Worm (Caenorhabditis elegans) whole organism, late embryonic: ENCODE measurements around the gene K05F1.1.
A peak's percentile ranks its signal among the peaks of the same experiment; 100 is the strongest.

Source experiments
- C08G9.2 ChIP-seq: sonication (generic microtip); optimal IDR thresholded peaks from 2 replicates; lab custom pipeline; 2016; ENCODE audit warnings: mild to moderate bottlenecking, missing genetic modification characterization, moderate library complexity, missing compliant biosample characterization
- F13H6.1 ChIP-seq: sonication (generic microtip); optimal IDR thresholded peaks from 2 replicates; lab custom pipeline; 2016; ENCODE audit warnings: missing genetic modification characterization, missing compliant biosample characterization
- K02D7.2 ChIP-seq: sonication (generic microtip); optimal IDR thresholded peaks from 2 replicates; lab custom pipeline; 2017; ENCODE audit warnings: mild to moderate bottlenecking, missing genetic modification characterization, missing compliant biosample characterization
- K09A11.1 ChIP-seq: sonication (generic microtip); optimal IDR thresholded peaks from 2 replicates; lab custom pipeline; 2017; ENCODE audit warnings: antibody characterized with exemption, mild to moderate bottlenecking, missing genetic modification characterization, missing compliant biosample characterization; ENCODE audit not compliant: insufficient read depth
- T23F11.4 ChIP-seq: fragments of 200-800 bp; sonication (Bioruptor generic); optimal IDR thresholded peaks from 2 replicates; lab custom pipeline; 2018; ENCODE audit warnings: mild to moderate bottlenecking, missing genetic modification characterization, missing compliant biosample characterization
- Y22D7AL.16 ChIP-seq: sonication (generic microtip); optimal IDR thresholded peaks from 2 replicates; lab custom pipeline; 2016; ENCODE audit warnings: missing genetic modification characterization, missing compliant biosample characterization
- ama-1 ChIP-seq: fragments of 150-350 bp; optimal IDR thresholded peaks from 2 replicates; lab custom pipeline; 2014
- ceh-14 ChIP-seq: sonication (generic microtip); optimal IDR thresholded peaks from 2 replicates; lab custom pipeline; 2016; ENCODE audit warnings: missing genotype, missing genetic modification characterization, missing compliant biosample characterization
- ceh-2 ChIP-seq: sonication (generic microtip); optimal IDR thresholded peaks from 2 replicates; lab custom pipeline; 2016; ENCODE audit warnings: missing genotype, missing genetic modification characterization, missing compliant biosample characterization
- ceh-24 ChIP-seq: sonication (generic microtip); optimal IDR thresholded peaks from 2 replicates; lab custom pipeline; 2016; ENCODE audit warnings: mild to moderate bottlenecking, missing genetic modification characterization, missing compliant biosample characterization
- ceh-30 ChIP-seq: fragments of 150-350 bp; optimal IDR thresholded peaks from 2 replicates; lab custom pipeline; 2014; ENCODE audit warnings: missing biosample characterization, missing genetic modification characterization
- ceh-31 ChIP-seq: sonication (generic microtip); optimal IDR thresholded peaks from 2 replicates; lab custom pipeline; 2016; ENCODE audit warnings: missing genetic modification characterization, missing compliant biosample characterization
- ceh-34 ChIP-seq: sonication (generic microtip); optimal IDR thresholded peaks from 2 replicates; lab custom pipeline; 2016; ENCODE audit warnings: mild to moderate bottlenecking, missing genetic modification characterization, missing compliant biosample characterization
- ceh-45 ChIP-seq: fragments of 200-800 bp; sonication (Bioruptor generic); IDR thresholded peaks from 2 replicates; pipeline ENCODE4 v1.3.6; 2022; ENCODE audit warnings: missing genetic modification reagents, missing genetic modification characterization, missing compliant biosample characterization
- ceh-48 ChIP-seq: sonication (generic microtip); optimal IDR thresholded peaks from 2 replicates; lab custom pipeline; 2016; ENCODE audit warnings: missing genetic modification characterization, inconsistent platforms, missing compliant biosample characterization
- ceh-6 ChIP-seq: fragments of 200-800 bp; sonication (Bioruptor generic); optimal IDR thresholded peaks from 2 replicates; lab custom pipeline; 2018; ENCODE audit warnings: mild to moderate bottlenecking, missing genetic modification characterization, missing compliant biosample characterization
- dmd-4 ChIP-seq: sonication (generic microtip); optimal IDR thresholded peaks from 2 replicates; lab custom pipeline; 2016; ENCODE audit warnings: borderline replicate concordance, missing genetic modification characterization, missing compliant biosample characterization
- elt-2 ChIP-seq: sonication (generic microtip); optimal IDR thresholded peaks from 2 replicates; lab custom pipeline; 2016; ENCODE audit warnings: missing genetic modification reagents, missing genetic modification characterization, missing compliant biosample characterization
- elt-4 ChIP-seq: sonication (generic microtip); optimal IDR thresholded peaks from 2 replicates; lab custom pipeline; 2016; ENCODE audit warnings: missing genetic modification characterization, missing compliant biosample characterization
- eyg-1 ChIP-seq: sonication (generic microtip); optimal IDR thresholded peaks from 2 replicates; lab custom pipeline; 2016; ENCODE audit warnings: missing genotype, missing genetic modification characterization, missing compliant biosample characterization
- fax-1 ChIP-seq: sonication (generic microtip); optimal IDR thresholded peaks from 2 replicates; lab custom pipeline; 2016; ENCODE audit warnings: missing genotype, missing genetic modification characterization, missing compliant biosample characterization
- fkh-6 ChIP-seq: sonication (generic microtip); optimal IDR thresholded peaks from 2 replicates; lab custom pipeline; 2016; ENCODE audit warnings: missing genetic modification characterization, missing compliant biosample characterization
- hlh-30 ChIP-seq: sonication (generic microtip); optimal IDR thresholded peaks from 2 replicates; lab custom pipeline; 2017; ENCODE audit warnings: antibody characterized with exemption, missing genetic modification characterization, missing compliant biosample characterization; ENCODE audit not compliant: insufficient read depth
- mec-3 ChIP-seq: sonication (generic microtip); optimal IDR thresholded peaks from 2 replicates; lab custom pipeline; 2016; ENCODE audit warnings: borderline replicate concordance, missing genetic modification characterization, missing compliant biosample characterization
- nfya-1 ChIP-seq: sonication (generic microtip); optimal IDR thresholded peaks from 2 replicates; lab custom pipeline; 2017; ENCODE audit warnings: missing genetic modification characterization, mild to moderate bottlenecking, missing compliant biosample characterization, antibody characterized with exemption, moderate library complexity
- nhr-232 ChIP-seq: sonication (generic microtip); optimal IDR thresholded peaks from 2 replicates; lab custom pipeline; 2016; ENCODE audit warnings: missing genetic modification characterization, missing compliant biosample characterization
- odd-2 ChIP-seq: sonication (generic microtip); optimal IDR thresholded peaks from 2 replicates; lab custom pipeline; 2017; ENCODE audit warnings: antibody characterized with exemption, mild to moderate bottlenecking, missing genetic modification characterization, missing compliant biosample characterization
- pag-3 ChIP-seq: sonication (generic microtip); optimal IDR thresholded peaks from 2 replicates; lab custom pipeline; 2016; ENCODE audit warnings: missing compliant biosample characterization, missing genetic modification characterization, borderline replicate concordance
- pat-9 ChIP-seq: fragments of 200-800 bp; sonication (Bioruptor generic); optimal IDR thresholded peaks from 2 replicates; lab custom pipeline; 2018; ENCODE audit warnings: mild to moderate bottlenecking, missing genetic modification characterization, moderate library complexity, missing compliant biosample characterization
- pha-2 ChIP-seq: sonication (generic microtip); optimal IDR thresholded peaks from 2 replicates; lab custom pipeline; 2017; ENCODE audit warnings: mild to moderate bottlenecking, missing genetic modification characterization, missing compliant biosample characterization
- pqm-1 ChIP-seq: sonication (generic microtip); optimal IDR thresholded peaks from 2 replicates; lab custom pipeline; 2016; ENCODE audit warnings: missing genetic modification characterization, missing compliant biosample characterization
- pros-1 ChIP-seq: fragments of 150-350 bp; optimal IDR thresholded peaks from 2 replicates; lab custom pipeline; 2014; ENCODE audit warnings: missing biosample characterization, missing genetic modification reagents, missing genetic modification characterization
- ref-2 ChIP-seq: sonication (generic microtip); optimal IDR thresholded peaks from 2 replicates; lab custom pipeline; 2016; ENCODE audit warnings: missing genetic modification characterization, missing compliant biosample characterization
- rnt-1 ChIP-seq: sonication (generic microtip); optimal IDR thresholded peaks from 2 replicates; lab custom pipeline; 2016; ENCODE audit warnings: missing genetic modification characterization, missing compliant biosample characterization
- tbx-7 ChIP-seq: sonication (generic microtip); optimal IDR thresholded peaks from 2 replicates; lab custom pipeline; 2016; ENCODE audit warnings: missing genotype, missing genetic modification characterization, missing compliant biosample characterization
- unc-3 ChIP-seq, 2 experiments: fragments of 200-800 bp in 1 of 2; sonication (Bioruptor generic) in 1 of 2; sonication (generic microtip) in 1 of 2; conservative IDR thresholded peaks in 1 of 2; optimal IDR thresholded peaks in 1 of 2; 2 replicates each; pipeline versions ENCODE4 v1.3.6 to Lab custom; 2016 to 2022; ENCODE audit warnings: missing compliant biosample characterization in 2 of 2, missing genetic modification characterization in 2 of 2, missing genetic modification reagents in 1 of 2
- unc-55 ChIP-seq: sonication (generic microtip); optimal IDR thresholded peaks from 2 replicates; lab custom pipeline; 2017; ENCODE audit warnings: missing biosample characterization, missing genetic modification reagents, missing genetic modification characterization
- ztf-16 ChIP-seq: sonication (generic microtip); optimal IDR thresholded peaks from 2 replicates; lab custom pipeline; 2017; ENCODE audit warnings: missing genetic modification characterization, missing compliant biosample characterization

Gene K05F1.1

ce11 chrII:5844694-5845129 lies 43.5 kb downstream of the K05F1.1 start (continued):
- peak; percentile 86 for TF ChIP-seq rnt-1
- peak; percentile 70 for TF ChIP-seq pag-3 (tag; lab: Kevin White, UChicago)
- TF ChIP-seq unc-55 (GFP tag; lab: Kevin White, UChicago) = peak; percentile 79
- TF ChIP-seq pqm-1 = peak; percentile 95
- TF ChIP-seq ceh-30 (tag; lab: Kevin White, UChicago) = peak; percentile 79
- peak; percentile 99 for TF ChIP-seq elt-2
- peak; percentile 53 for TF ChIP-seq ceh-6 (GFP tag; lab: Kevin White, UChicago)
- TF ChIP-seq ztf-16 (tag; lab: Kevin White, UChicago) = peak; percentile 83
- peak; percentile 95 for TF ChIP-seq ceh-31 (tag; lab: Kevin White, UChicago)
- no peak for TF ChIP-seq elt-4 (tag; lab: Kevin White, UChicago)
- peak; percentile 92 for TF ChIP-seq nfya-1
- peak; percentile 87 for TF ChIP-seq T23F11.4
- peak; percentile 87 for TF ChIP-seq pros-1 (tag; lab: Kevin White, UChicago)
- peak; percentile 46 for TF ChIP-seq nhr-232 (tag; lab: Kevin White, UChicago)
- peak; percentile 100 for TF ChIP-seq ama-1
- peak; percentile 59 for TF ChIP-seq mec-3
- peak; percentile 60 for TF ChIP-seq hlh-30 (tag; lab: Kevin White, UChicago)

ce11 chrII:5845441-5845840 lies 44.3 kb downstream of the K05F1.1 start, which contains the start of the genes ZK1248.17 and H41C03.3:
ZK1248.17 (minus strand) TSS chrII:5845541.
H41C03.3 (plus strand) TSS chrII:5845777.
- TF ChIP-seq fax-1 (no peak), pag-3 (tag; lab: Kevin White, UChicago) (no peak), F13H6.1 (tag; lab: Kevin White, UChicago) (no peak), Y22D7AL.16 (tag; lab: Kevin White, UChicago) (no peak), ref-2 (tag; lab: Kevin White, UChicago) (no peak), pha-2 (no peak), ceh-34 (tag; lab: Kevin White, UChicago) (no peak)

ce11 chrII:5846181-5846580 lies 45.0 kb downstream of the K05F1.1 start:
- TF ChIP-seq C08G9.2 (tag; lab: Kevin White, UChicago) (no peak), elt-2 (peak; percentile 58), ceh-2 (tag; lab: Kevin White, UChicago) (no peak)

- TF ChIP-seq K02D7.2 (tag; lab: Kevin White, UChicago) = no peak
- TF ChIP-seq odd-2 (tag; lab: Kevin White, UChicago) = no peak
- no peak for TF ChIP-seq pat-9
- TF ChIP-seq pag-3 (tag; lab: Kevin White, UChicago) = no peak
- TF ChIP-seq ceh-45 (GFP tag; lab: Robert Waterston, UW) = no peak
- TF ChIP-seq unc-3 (GFP tag; conservative IDR thresholded peaks at IDR 0.05; lab: Robert Waterston, UW) = no peak
- TF ChIP-seq unc-3 (tag; optimal IDR thresholded peaks at IDR 0.05; lab: Kevin White, UChicago) = no peak
- TF ChIP-seq ceh-2 (tag; lab: Kevin White, UChicago) = no peak
These were observed 50.8 kb downstream of the K05F1.1 start, which contains the start of gene H41C03.2 for ce11 chrII:5852007-5852406. H41C03.2 (minus strand) TSS chrII:5852107.

ce11 chrII:5853261-5853660 lies 52.1 kb downstream of the K05F1.1 start:
- TF ChIP-seq ceh-48 (tag; lab: Kevin White, UChicago) = no peak
- no peak for TF ChIP-seq F13H6.1 (tag; lab: Kevin White, UChicago)
- no peak for TF ChIP-seq fkh-6 (tag; lab: Kevin White, UChicago)
- no peak for TF ChIP-seq eyg-1 (tag; lab: Kevin White, UChicago)
- no peak for TF ChIP-seq pha-2
- TF ChIP-seq fax-1 = no peak
- no peak for TF ChIP-seq hlh-30 (tag; lab: Kevin White, UChicago)
- TF ChIP-seq odd-2 (tag; lab: Kevin White, UChicago) = no peak
- no peak for TF ChIP-seq ceh-24 (tag; lab: Kevin White, UChicago)
- no peak for TF ChIP-seq K09A11.1 (tag; lab: Kevin White, UChicago)
- TF ChIP-seq nhr-232 (tag; lab: Kevin White, UChicago) = no peak
- no peak for TF ChIP-seq dmd-4 (tag; lab: Kevin White, UChicago)
- TF ChIP-seq ceh-14 (tag; lab: Kevin White, UChicago) = no peak
- no peak for TF ChIP-seq Y22D7AL.16 (tag; lab: Kevin White, UChicago)
- no peak for TF ChIP-seq tbx-7 (tag; lab: Kevin White, UChicago)
